Worm (Caenorhabditis elegans): Measurements from ENCODE around the gene sma-3.

The sma-3 gene

DNA sequence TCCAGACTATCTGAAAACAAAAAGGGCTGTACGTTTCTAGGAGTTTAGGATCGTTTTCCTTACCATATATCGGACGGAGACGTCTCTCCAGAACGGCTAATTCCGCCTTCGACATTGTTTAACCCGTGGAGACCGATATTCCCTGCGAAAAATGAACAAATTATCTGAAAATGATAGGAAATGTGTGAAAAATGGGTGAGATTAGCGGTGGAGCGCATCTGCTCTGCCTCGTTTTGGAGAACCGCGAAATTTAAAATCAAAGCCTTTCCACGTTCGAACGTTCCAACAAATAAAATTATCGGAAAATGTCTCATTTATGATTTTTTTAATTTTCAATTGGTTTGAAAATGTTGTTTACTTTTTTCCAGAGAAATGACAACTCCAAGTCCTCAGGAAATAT, 5.5 kb upstream of the sma-3 start, which contains the start of the genes cra-1 and kbp-1:
Gene cra-1 (minus strand): TSS at position 193 of the 400 bp plus-strand sequence.
Gene kbp-1 (plus strand): TSS at position 366 of the 400 bp plus-strand sequence.
- peak; percentile 44 for TF ChIP-seq tbx-2 (tag; optimal IDR thresholded peaks at IDR 0.05)
- no peak for TF ChIP-seq fkh-10 (GFP tag; optimal IDR thresholded peaks at IDR 0.05)
- TF ChIP-seq unc-42 (tag; optimal IDR thresholded peaks at IDR 0.05) = peak; percentile 46
- TF ChIP-seq ceh-9 (tag; optimal IDR thresholded peaks at IDR 0.05) = no peak
- no peak for TF ChIP-seq syd-9 (tag; optimal IDR thresholded peaks at IDR 0.05)
- TF ChIP-seq ceh-2 (tag; optimal IDR thresholded peaks at IDR 0.05) = no peak
- no peak for TF ChIP-seq unc-3 (GFP tag; conservative IDR thresholded peaks at IDR 0.05)
- TF ChIP-seq unc-3 (tag; optimal IDR thresholded peaks at IDR 0.05) = no peak
- TF ChIP-seq elt-2 (tag; optimal IDR thresholded peaks at IDR 0.05) = peak; percentile 38
- TF ChIP-seq fax-1 (tag; optimal IDR thresholded peaks at IDR 0.05) = no peak
- no peak for TF ChIP-seq pros-1 (tag; optimal IDR thresholded peaks at IDR 0.05)
- no peak for TF ChIP-seq ceh-34 (tag; optimal IDR thresholded peaks at IDR 0.05)
- TF ChIP-seq pax-1 (tag; optimal IDR thresholded peaks at IDR 0.05) = no peak
- TF ChIP-seq ceh-45 (GFP tag; IDR thresholded peaks at IDR 0.05) = no peak
- no peak for TF ChIP-seq ceh-18 (tag; optimal IDR thresholded peaks at IDR 0.05)
- no peak for TF ChIP-seq ttx-3 (tag; optimal IDR thresholded peaks at IDR 0.05)
- no peak for TF ChIP-seq ceh-24 (tag; optimal IDR thresholded peaks at IDR 0.05)
- no peak for TF ChIP-seq ref-2 (tag; optimal IDR thresholded peaks at IDR 0.05)
- no peak for TF ChIP-seq nhr-11 (tag; optimal IDR thresholded peaks at IDR 0.05)
- TF ChIP-seq nfya-1 (tag; optimal IDR thresholded peaks at IDR 0.05) = no peak
- TF ChIP-seq hlh-8 (tag; optimal IDR thresholded peaks at IDR 0.05) = no peak
- no peak for TF ChIP-seq ceh-48 (tag; optimal IDR thresholded peaks at IDR 0.05)
- TF ChIP-seq pqm-1 (tag; optimal IDR thresholded peaks at IDR 0.05) = no peak

DNA sequence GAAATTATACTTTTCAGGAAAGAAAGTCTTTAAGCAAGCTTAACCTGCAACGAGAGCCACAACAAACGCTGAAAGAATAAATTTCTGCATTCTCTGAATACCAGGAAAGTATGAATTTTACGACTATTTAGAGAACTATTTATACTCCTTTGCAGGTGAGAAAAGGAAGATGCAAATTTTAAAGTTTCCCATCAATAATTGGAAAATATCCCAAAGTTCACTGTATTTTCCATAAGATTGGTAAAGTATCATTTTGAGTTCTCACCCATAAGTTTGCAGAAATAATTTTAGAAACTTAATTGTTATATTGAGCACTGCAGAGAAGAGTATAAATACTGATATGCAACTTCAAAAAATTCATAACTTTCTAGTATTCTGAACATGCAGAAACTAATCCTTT, 4.3 kb downstream of the sma-3 start, which contains the start of gene clec-158:
Gene clec-158 (minus strand): TSS at position 101 of the 400 bp plus-strand sequence.
- TF ChIP-seq ceh-31 (tag; optimal IDR thresholded peaks at IDR 0.05) = no peak

DNA sequence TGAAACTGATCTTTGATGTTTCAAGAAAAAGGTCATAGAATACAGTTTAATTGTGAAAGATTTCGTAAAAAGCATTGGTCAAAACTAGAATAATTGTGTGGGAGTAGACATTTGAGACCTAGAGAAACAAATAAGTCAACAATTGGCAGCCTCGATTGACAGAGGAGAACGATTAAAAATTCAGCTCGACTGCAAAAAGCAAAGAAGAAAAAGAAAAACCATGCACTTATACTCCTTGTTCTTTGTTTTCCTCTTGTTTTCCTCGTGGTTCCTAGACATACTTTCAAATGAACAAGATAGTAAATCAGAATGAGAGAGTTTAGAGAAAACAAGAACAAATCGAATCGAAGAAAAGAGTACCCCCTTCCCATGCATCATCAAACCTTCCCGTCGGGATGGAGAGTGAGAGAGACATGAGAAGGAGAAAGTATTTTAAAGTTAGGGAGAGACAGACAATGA, 6.3 kb downstream of the sma-3 start:
- TF ChIP-seq C38D4.7 (GFP tag; optimal IDR thresholded peaks at IDR 0.05) (no peak), dve-1 (tag; optimal IDR thresholded peaks at IDR 0.05) (peak; percentile 16)

DNA sequence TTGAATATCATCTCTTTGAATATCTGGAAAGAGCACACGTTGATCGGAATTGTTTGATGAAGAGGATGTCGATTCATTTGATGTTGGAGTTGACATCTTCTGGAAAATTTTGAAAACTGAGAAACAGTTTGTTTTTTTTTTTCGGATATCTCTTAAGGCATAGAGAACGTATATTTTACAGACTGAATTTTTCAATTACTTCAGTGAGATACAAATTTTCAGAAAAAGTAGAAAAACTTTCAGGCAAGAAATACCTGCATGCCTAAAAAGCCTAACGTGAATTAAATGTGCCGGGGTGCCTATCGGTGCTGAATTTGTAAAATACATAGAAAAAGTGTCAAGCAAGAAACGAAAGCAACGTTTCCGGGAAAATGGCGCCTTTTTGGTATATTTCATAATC, 7.1 kb downstream of the sma-3 start, which contains the start of gene zak-1:
Gene zak-1 (minus strand): TSS at position 101 of the 400 bp plus-strand sequence.
- no peak for TF ChIP-seq sox-4 (tag; optimal IDR thresholded peaks at IDR 0.05)
- TF ChIP-seq pha-2 (tag; optimal IDR thresholded peaks at IDR 0.05) = no peak
- no peak for TF ChIP-seq dve-1 (tag; optimal IDR thresholded peaks at IDR 0.05)
- no peak for TF ChIP-seq ceh-19 (GFP tag; optimal IDR thresholded peaks at IDR 0.05)
- TF ChIP-seq unc-55 (GFP tag; optimal IDR thresholded peaks at IDR 0.05) = no peak
- no peak for TF ChIP-seq ahr-1 (tag; optimal IDR thresholded peaks at IDR 0.05)
- TF ChIP-seq K02D7.2 (tag; optimal IDR thresholded peaks at IDR 0.05) = no peak
- TF ChIP-seq tbx-7 (tag; optimal IDR thresholded peaks at IDR 0.05) = no peak
- no peak for TF ChIP-seq ceh-48 (tag; optimal IDR thresholded peaks at IDR 0.05)
- TF ChIP-seq ztf-16 (tag; optimal IDR thresholded peaks at IDR 0.05) = no peak
- no peak for TF ChIP-seq pros-1 (tag; optimal IDR thresholded peaks at IDR 0.05)
- no peak for TF ChIP-seq ceh-2 (tag; optimal IDR thresholded peaks at IDR 0.05)
- TF ChIP-seq hlh-8 (tag; optimal IDR thresholded peaks at IDR 0.05) = no peak
- TF ChIP-seq hlh-6 (tag; optimal IDR thresholded peaks at IDR 0.05) = no peak
- no peak for TF ChIP-seq nfya-1 (tag; optimal IDR thresholded peaks at IDR 0.05)
- no peak for TF ChIP-seq lim-6 (tag; optimal IDR thresholded peaks at IDR 0.05)
- no peak for TF ChIP-seq C08G9.2 (tag; optimal IDR thresholded peaks at IDR 0.05)
- no peak for TF ChIP-seq dmd-4 (tag; optimal IDR thresholded peaks at IDR 0.05; ENCODE audit: borderline replicate concordance)
- TF ChIP-seq gmeb-2 (tag; optimal IDR thresholded peaks at IDR 0.05) = no peak
- no peak for TF ChIP-seq unc-86 (tag; optimal IDR thresholded peaks at IDR 0.05)
